Worm (Caenorhabditis elegans) whole organism, L4 larva: Measurements from ENCODE around the gene F35H8.2.
A peak's percentile ranks its signal among the peaks of the same experiment; 100 is the strongest.

Experiments used
- D1046.2 ChIP-seq: fragments of 200-800 bp; sonication (Bioruptor generic); IDR thresholded peaks from 2 replicates; pipeline ENCODE4 v1.3.6; 2022; ENCODE audit warnings: missing genetic modification characterization, missing compliant biosample characterization
- F26F4.8 ChIP-seq: fragments of 200-800 bp; sonication (Bioruptor generic); conservative IDR thresholded peaks from 2 replicates; pipeline ENCODE4 v1.3.6; 2022; ENCODE audit warnings: missing genetic modification characterization, missing compliant biosample characterization
- F44E2.7 ChIP-seq: fragments of 200-800 bp; sonication (Bioruptor generic); IDR thresholded peaks from 2 replicates; pipeline ENCODE4 v2.1.2; 2022; ENCODE audit warnings: missing genetic modification characterization, missing compliant biosample characterization
- F49E8.2 ChIP-seq: sonication (generic microtip); optimal IDR thresholded peaks from 2 replicates; lab custom pipeline; 2016; ENCODE audit warnings: missing compliant biosample characterization, mild to moderate bottlenecking, missing genetic modification characterization, borderline replicate concordance
- T20F7.1 ChIP-seq: fragments of 200-800 bp; sonication (Bioruptor generic); optimal IDR thresholded peaks from 2 replicates; lab custom pipeline; 2018; ENCODE audit warnings: mild to moderate bottlenecking, missing genetic modification characterization, missing compliant biosample characterization
- Y75B8A.6 ChIP-seq: fragments of 200-800 bp; sonication (Bioruptor generic); IDR thresholded peaks from 2 replicates; pipeline ENCODE4 v1.3.6; 2022; ENCODE audit warnings: missing genetic modification reagents, missing genetic modification characterization, missing compliant biosample characterization
- ZK337.2 ChIP-seq: fragments of 200-800 bp; sonication (Bioruptor generic); IDR thresholded peaks from 2 replicates; pipeline ENCODE4 v1.3.6; 2022; ENCODE audit warnings: missing genetic modification reagents, missing genetic modification characterization, missing compliant biosample characterization
- aha-1 ChIP-seq: fragments of 150-350 bp; peaks from one replicate; lab custom pipeline; 2014; ENCODE audit warnings: missing biosample characterization, missing genetic modification characterization
- aly-2 ChIP-seq: sonication (generic microtip); optimal IDR thresholded peaks from 2 replicates; lab custom pipeline; 2018; ENCODE audit warnings: missing biosample characterization, missing genetic modification characterization
- daf-19 ChIP-seq: fragments of 200-800 bp; sonication (Bioruptor generic); conservative IDR thresholded peaks from 2 replicates; pipeline ENCODE4 v1.3.6; 2022; ENCODE audit warnings: missing genetic modification characterization, missing compliant biosample characterization
- dmd-6 ChIP-seq: fragments of 200-800 bp; sonication (Bioruptor generic); IDR thresholded peaks from 2 replicates; pipeline ENCODE4 v1.3.6; 2022; ENCODE audit warnings: missing genetic modification reagents, missing genetic modification characterization, missing compliant biosample characterization
- duxl-1 ChIP-seq: sonication (generic microtip); optimal IDR thresholded peaks from 2 replicates; lab custom pipeline; 2016; ENCODE audit warnings: mild to moderate bottlenecking, missing genetic modification characterization, moderate library complexity, missing compliant biosample characterization; ENCODE audit not compliant: poor library complexity
- egl-27 ChIP-seq: sonication (generic microtip); optimal IDR thresholded peaks from 3 replicates; lab custom pipeline; 2017; ENCODE audit warnings: missing biosample characterization, missing genetic modification reagents, missing genetic modification characterization
- egl-43 ChIP-seq: fragments of 200-800 bp; sonication (Bioruptor generic); IDR thresholded peaks from 2 replicates; pipeline ENCODE4 v1.3.6; 2022; ENCODE audit warnings: missing genetic modification reagents, missing genetic modification characterization, missing compliant biosample characterization
- fos-1 ChIP-seq: fragments of 150-350 bp; optimal IDR thresholded peaks from 2 replicates; lab custom pipeline; 2014; ENCODE audit warnings: missing biosample characterization, missing genetic modification characterization
- hif-1 ChIP-seq, 2 experiments: sonication (generic microtip); optimal IDR thresholded peaks; 2 replicates each; lab custom pipeline; 2016 to 2017; ENCODE audit warnings: missing compliant biosample characterization in 2 of 2, missing genetic modification characterization in 2 of 2, missing genetic modification reagents in 2 of 2, missing genotype in 2 of 2, mild to moderate bottlenecking in 1 of 2
- hlh-11 ChIP-seq: fragments of 200-800 bp; sonication (Bioruptor generic); optimal IDR thresholded peaks from 2 replicates; lab custom pipeline; 2018; ENCODE audit warnings: mild to moderate bottlenecking, missing genetic modification characterization, missing compliant biosample characterization
- hlh-30 ChIP-seq: sonication (generic microtip); optimal IDR thresholded peaks from 2 replicates; lab custom pipeline; 2017; ENCODE audit warnings: antibody characterized with exemption, mild to moderate bottlenecking, missing genetic modification characterization, missing compliant biosample characterization; ENCODE audit not compliant: insufficient read depth
- lim-7 ChIP-seq: fragments of 200-800 bp; sonication (Bioruptor generic); IDR thresholded peaks from 2 replicates; pipeline ENCODE4 v1.3.6; 2022; ENCODE audit warnings: missing genetic modification characterization, missing compliant biosample characterization
- lin-29 ChIP-seq: fragments of 200-800 bp; sonication (Bioruptor generic); IDR thresholded peaks from 2 replicates; pipeline ENCODE4 v1.3.6; 2022; ENCODE audit warnings: missing genetic modification reagents, missing genetic modification characterization, missing compliant biosample characterization
- lin-38 ChIP-seq: fragments of 200-800 bp; sonication (Bioruptor generic); IDR thresholded peaks from 2 replicates; pipeline ENCODE4 v1.3.6; 2022; ENCODE audit warnings: missing genetic modification reagents, missing genetic modification characterization, missing compliant biosample characterization
- lin-39 ChIP-seq: fragments of 150-350 bp; optimal IDR thresholded peaks from 2 replicates; lab custom pipeline; 2014; ENCODE audit warnings: missing biosample characterization, missing genetic modification reagents, missing genetic modification characterization
- lir-3 ChIP-seq: sonication (generic microtip); optimal IDR thresholded peaks from 2 replicates; lab custom pipeline; 2016; ENCODE audit warnings: mild to moderate bottlenecking, missing genetic modification characterization, missing compliant biosample characterization
- madf-5 ChIP-seq, 2 experiments: fragments of 200-800 bp; sonication (Bioruptor generic); IDR thresholded peaks; 2 replicates each; pipeline ENCODE4 v1.3.6; 2022; ENCODE audit warnings: missing compliant biosample characterization in 2 of 2, missing genetic modification characterization in 2 of 2
- mdl-1 ChIP-seq, 2 experiments: fragments of 150-350 bp in 1 of 2; sonication (generic microtip) in 1 of 2; optimal IDR thresholded peaks; 2 replicates each; lab custom pipeline; 2014 to 2017; ENCODE audit warnings: missing biosample characterization in 2 of 2, missing genetic modification characterization in 2 of 2
- mep-1 ChIP-seq: fragments of 150-350 bp; sonication (generic microtip); optimal IDR thresholded peaks from 3 replicates; lab custom pipeline; 2014; ENCODE audit warnings: missing biosample characterization, missing genetic modification characterization
- mes-2 ChIP-seq: sonication (generic microtip); optimal IDR thresholded peaks from 2 replicates; lab custom pipeline; 2016; ENCODE audit warnings: missing genotype, mild to moderate bottlenecking, missing genetic modification characterization, missing compliant biosample characterization; ENCODE audit not compliant: poor library complexity, severe bottlenecking
- mxl-2 ChIP-seq: fragments of 200-800 bp; sonication (Bioruptor generic); conservative IDR thresholded peaks from 2 replicates; pipeline ENCODE4 v1.3.6; 2022; ENCODE audit warnings: missing genetic modification reagents, missing genetic modification characterization, missing compliant biosample characterization
- mxl-3 ChIP-seq: fragments of 200-800 bp; sonication (Bioruptor generic); optimal IDR thresholded peaks from 2 replicates; lab custom pipeline; 2018; ENCODE audit warnings: mild to moderate bottlenecking, missing genetic modification characterization, missing compliant biosample characterization
- nhr-102 ChIP-seq: sonication (generic microtip); optimal IDR thresholded peaks from 2 replicates; lab custom pipeline; 2016; ENCODE audit warnings: mild to moderate bottlenecking, missing genetic modification characterization, moderate library complexity, missing compliant biosample characterization
- nhr-111 ChIP-seq: fragments of 200-800 bp; sonication (Bioruptor generic); optimal IDR thresholded peaks from 2 replicates; lab custom pipeline; 2018; ENCODE audit warnings: mild to moderate bottlenecking, missing genetic modification characterization, missing compliant biosample characterization
- nhr-237 ChIP-seq: sonication (generic microtip); optimal IDR thresholded peaks from 2 replicates; lab custom pipeline; 2017; ENCODE audit warnings: missing biosample characterization, missing genetic modification characterization
- nhr-28 ChIP-seq: fragments of 150-350 bp; optimal IDR thresholded peaks from 2 replicates; lab custom pipeline; 2014; ENCODE audit warnings: missing biosample characterization, missing genetic modification characterization
- nhr-41 ChIP-seq: fragments of 200-800 bp; sonication (Bioruptor generic); IDR thresholded peaks from 2 replicates; pipeline ENCODE4 v1.3.6; 2022; ENCODE audit warnings: missing genetic modification reagents, missing genetic modification characterization, missing compliant biosample characterization
- nhr-48 ChIP-seq: sonication (generic microtip); optimal IDR thresholded peaks from 2 replicates; lab custom pipeline; 2016; ENCODE audit warnings: mild to moderate bottlenecking, missing genetic modification characterization, missing compliant biosample characterization
- nhr-6 ChIP-seq: fragments of 150-350 bp; optimal IDR thresholded peaks from 2 replicates; lab custom pipeline; 2014; ENCODE audit warnings: missing biosample characterization, missing genetic modification characterization
- pha-4 ChIP-seq, 2 experiments: fragments of 150-350 bp in 1 of 2; fragments of 200-800 bp in 1 of 2; sonication (Bioruptor generic) in 1 of 2; IDR thresholded peaks in 1 of 2; optimal IDR thresholded peaks in 1 of 2; 2 replicates each; pipeline versions ENCODE4 v1.3.6 to Lab custom; 2014 to 2022; ENCODE audit warnings: missing genetic modification characterization in 2 of 2, missing genetic modification reagents in 2 of 2, missing biosample characterization in 1 of 2, missing compliant biosample characterization in 1 of 2
- php-3 ChIP-seq: fragments of 200-800 bp; sonication (Bioruptor generic); IDR thresholded peaks from 2 replicates; pipeline ENCODE4 v1.3.6; 2022; ENCODE audit warnings: missing genetic modification reagents, missing genetic modification characterization, missing compliant biosample characterization
- rbr-2 ChIP-seq: sonication (generic microtip); optimal IDR thresholded peaks from 2 replicates; lab custom pipeline; 2016; ENCODE audit warnings: missing genotype, missing genetic modification characterization, missing compliant biosample characterization
- saeg-2 ChIP-seq: fragments of 200-800 bp; sonication (Bioruptor generic); IDR thresholded peaks from 2 replicates; pipeline ENCODE4 v1.3.6; 2022; ENCODE audit warnings: missing genetic modification reagents, missing genetic modification characterization, missing compliant biosample characterization
- sdz-12 ChIP-seq: fragments of 200-800 bp; sonication (Bioruptor generic); optimal IDR thresholded peaks from 2 replicates; lab custom pipeline; 2018; ENCODE audit warnings: mild to moderate bottlenecking, missing genetic modification characterization, missing compliant biosample characterization
- tag-97 ChIP-seq: fragments of 200-800 bp; sonication (Bioruptor generic); IDR thresholded peaks from 2 replicates; pipeline ENCODE4 v1.3.6; 2022; ENCODE audit warnings: missing genetic modification characterization, missing compliant biosample characterization
- unc-130 ChIP-seq: sonication (generic microtip); optimal IDR thresholded peaks from 2 replicates; lab custom pipeline; 2016; ENCODE audit warnings: missing genetic modification reagents, missing genetic modification characterization, missing compliant biosample characterization
- unc-62 ChIP-seq, 3 experiments: fragments of 150-350 bp in 1 of 3; sonication (generic microtip); optimal IDR thresholded peaks in 2 of 3; peaks in 1 of 3; 1 replicate in 1 of 3; 2 replicates in 2 of 3; lab custom pipeline; 2014 to 2017; ENCODE audit warnings: missing biosample characterization in 3 of 3, missing genetic modification characterization in 3 of 3, missing genetic modification reagents in 3 of 3, missing genotype in 1 of 3
- vab-7 ChIP-seq: fragments of 200-800 bp; sonication (Bioruptor generic); IDR thresholded peaks from 2 replicates; pipeline ENCODE4 v1.3.6; 2022; ENCODE audit warnings: missing genetic modification reagents, missing genetic modification characterization, missing compliant biosample characterization

The F35H8.2 gene

ce11 chrII:9566045-9566444 is 10.7 kb downstream of the F35H8.2 start (continued):
- TF ChIP-seq F26F4.8 (GFP tag; lab: Robert Waterston, UW) = peak; percentile 97
- peak; percentile 69 for TF ChIP-seq sdz-12 (GFP tag; lab: Kevin White, UChicago)
- peak; percentile 85 for TF ChIP-seq D1046.2 (GFP tag; lab: Robert Waterston, UW)
- peak; percentile 64 for TF ChIP-seq mxl-3 (GFP tag; lab: Kevin White, UChicago)
- TF ChIP-seq lin-29 (GFP tag; lab: Robert Waterston, UW) = 0 out of 2 replicates have a peak, but pooled peaks have one; percentile 27
- TF ChIP-seq hif-1 (tag; optimal IDR thresholded peaks at IDR 0.05; lab: Kevin White, UChicago) = peak in 1 of 2 experiments; percentile 38
- peak; percentile 74 for TF ChIP-seq lin-38 (GFP tag; lab: Robert Waterston, UW)
- peak; percentile 59 for TF ChIP-seq duxl-1 (tag; lab: Kevin White, UChicago)
- TF ChIP-seq dmd-6 (GFP tag; lab: Robert Waterston, UW) = peak; percentile 67
- TF ChIP-seq hlh-11 (tag; lab: Kevin White, UChicago) = peak; percentile 72
- TF ChIP-seq pha-4 (GFP tag; IDR thresholded peaks at IDR 0.05; lab: Robert Waterston, UW) = peak; percentile 88; the same call in 1 of the 2 replicates
- TF ChIP-seq pha-4 (tag; optimal IDR thresholded peaks at IDR 0.05; lab: Kevin White, UChicago) = no peak
- peak; percentile 92 for TF ChIP-seq vab-7 (GFP tag; lab: Robert Waterston, UW)
- TF ChIP-seq madf-5 (GFP tag; IDR thresholded peaks at IDR 0.05; lab: Robert Waterston, UW) = peak; percentile 91 to 93
- TF ChIP-seq egl-27 (tag; lab: Kevin White, UChicago) = no peak
- no peak for TF ChIP-seq tag-97 (GFP tag; lab: Robert Waterston, UW)
- peak; percentile 63 for TF ChIP-seq unc-130 (GFP tag; lab: Kevin White, UChicago)
- peak; percentile 85; the same call in 1 of the 2 replicates for TF ChIP-seq F44E2.7 (GFP tag; lab: Robert Waterston, UW)
- peak; percentile 69; the same call in 1 of the 2 replicates for TF ChIP-seq mxl-2
- peak; percentile 67 for TF ChIP-seq nhr-111 (GFP tag; lab: Kevin White, UChicago)
- TF ChIP-seq rbr-2 (tag; lab: Kevin White, UChicago) = peak; percentile 50
- peak; percentile 50 for TF ChIP-seq nhr-102 (tag; lab: Kevin White, UChicago)
- peak; percentile 97 for TF ChIP-seq lim-7 (GFP tag; lab: Robert Waterston, UW)
- TF ChIP-seq saeg-2 (GFP tag; lab: Robert Waterston, UW) = 0 out of 2 replicates have a peak, but pooled peaks have one; percentile 46
- TF ChIP-seq T20F7.1 = peak; percentile 78
- peak; percentile 39 for TF ChIP-seq aly-2
- TF ChIP-seq, all 104 proteins: peak for 64

- no peak for TF ChIP-seq lir-3 (tag; lab: Kevin White, UChicago)
- no peak for TF ChIP-seq nhr-48 (tag; lab: Kevin White, UChicago)
- TF ChIP-seq mep-1 (tag; lab: Kevin White, UChicago) = no peak
- peak; percentile 41 for TF ChIP-seq nhr-28
- peak; percentile 59 for TF ChIP-seq hlh-30 (tag; lab: Kevin White, UChicago)
- TF ChIP-seq mxl-3 (GFP tag; lab: Kevin White, UChicago) = peak; percentile 42
- no peak for TF ChIP-seq lin-39 (tag; lab: Kevin White, UChicago)
- peak in 1 of 2 experiments; percentile 90 for TF ChIP-seq unc-62 (GFP tag; optimal IDR thresholded peaks at IDR 0.05 in 1 of 2; lab: Kevin White, UChicago)
- no peak for TF ChIP-seq unc-62 (tag; optimal IDR thresholded peaks at IDR 0.05; lab: Kevin White, UChicago)
- TF ChIP-seq Y75B8A.6 (GFP tag; lab: Robert Waterston, UW) = no peak
- TF ChIP-seq mdl-1 (tag; optimal IDR thresholded peaks at IDR 0.05; lab: Kevin White, UChicago) = peak in 1 of 2 experiments; percentile 8
These were observed 18.1 kb downstream of the F35H8.2 start for ce11 chrII:9573412-9573811.

ce11 chrII:9574406-9574805 is 19.1 kb downstream of the F35H8.2 start:
- TF ChIP-seq nhr-6 (tag; lab: Kevin White, UChicago) (no peak), F44E2.7 (GFP tag; lab: Robert Waterston, UW) (0 out of 2 replicates have a peak, but pooled peaks have one; percentile 43), daf-19 (GFP tag; lab: Robert Waterston, UW) (no peak), dmd-6 (GFP tag; lab: Robert Waterston, UW) (no peak), unc-62 (GFP tag; optimal IDR thresholded peaks at IDR 0.05 in 1 of 2; lab: Kevin White, UChicago) (peak in 1 of 2 experiments; percentile 60), unc-62 (tag; optimal IDR thresholded peaks at IDR 0.05; lab: Kevin White, UChicago) (no peak), fos-1 (tag; lab: Kevin White, UChicago) (no peak), hif-1 (tag; optimal IDR thresholded peaks at IDR 0.05; lab: Kevin White, UChicago) (no peak), nhr-41 (GFP tag; lab: Robert Waterston, UW) (no peak), nhr-237 (tag; lab: Kevin White, UChicago) (no peak), egl-43 (0 out of 2 replicates have a peak, but pooled peaks have one; percentile 58), mes-2 (tag; lab: Kevin White, UChicago) (peak; percentile 15), aha-1 (tag; lab: Kevin White, UChicago) (no peak), F49E8.2 (tag; lab: Kevin White, UChicago) (no peak), php-3 (GFP tag; lab: Robert Waterston, UW) (no peak), rbr-2 (tag; lab: Kevin White, UChicago) (peak; percentile 1), ZK337.2 (GFP tag; lab: Robert Waterston, UW) (no peak)
